Worm (Caenorhabditis elegans): ENCODE results near the gene ceh-21.

Gene ceh-21

DNA sequence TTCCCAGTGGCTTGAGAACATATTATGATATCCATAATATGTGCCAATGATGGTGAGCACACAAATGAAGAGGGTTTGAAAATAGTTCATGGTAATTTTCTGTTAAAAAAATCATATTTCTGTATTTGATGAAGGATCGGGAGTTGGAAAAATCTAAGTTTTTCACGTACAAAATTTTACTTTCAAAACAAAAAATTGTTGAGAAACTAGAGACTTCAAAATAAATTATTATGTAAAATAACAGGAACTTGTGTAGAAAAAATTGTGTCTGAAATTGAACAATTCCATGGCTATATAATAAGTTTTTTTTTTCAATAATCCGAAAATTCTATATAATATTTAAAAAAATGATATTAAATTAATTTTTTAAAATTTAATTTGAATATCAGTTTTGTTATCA is 31.3 kb downstream of the ceh-21 start, which contains the start of gene C14E2.4:
Gene C14E2.4 (minus strand): TSS at position 101 of the 400 bp plus-strand sequence.
- TF ChIP-seq mdl-1 (tag; optimal IDR thresholded peaks at IDR 0.05) (no peak), egl-27 (tag; optimal IDR thresholded peaks at IDR 0.05) (no peak), fos-1 (tag; optimal IDR thresholded peaks at IDR 0.05) (no peak), F13H6.1 (tag; optimal IDR thresholded peaks at IDR 0.05) (no peak), unc-55 (GFP tag; optimal IDR thresholded peaks at IDR 0.05) (no peak), skn-1 (tag; optimal IDR thresholded peaks at IDR 0.05) (no peak), nhr-6 (tag; optimal IDR thresholded peaks at IDR 0.05) (no peak), R02D3.7 (tag; optimal IDR thresholded peaks at IDR 0.05) (no peak), nhr-23 (tag; optimal IDR thresholded peaks at IDR 0.05) (no peak), nhr-10 (tag; optimal IDR thresholded peaks at IDR 0.05) (no peak)

- no peak for TF ChIP-seq mbf-1 (tag; optimal IDR thresholded peaks at IDR 0.05)
- TF ChIP-seq lsy-2 (tag; optimal IDR thresholded peaks at IDR 0.05), result no peak
- TF ChIP-seq nhr-21 (tag; optimal IDR thresholded peaks at IDR 0.05), result no peak
- no peak for TF ChIP-seq peb-1 (tag; optimal IDR thresholded peaks at IDR 0.05)
- no peak for TF ChIP-seq skn-1 (tag; optimal IDR thresholded peaks at IDR 0.05)
- no peak for TF ChIP-seq Y55F3AM.14 (GFP tag; optimal IDR thresholded peaks at IDR 0.05)
- no peak for TF ChIP-seq nhr-77 (tag; optimal IDR thresholded peaks at IDR 0.05)
- TF ChIP-seq ztf-11 (tag; optimal IDR thresholded peaks at IDR 0.05), result no peak
- no peak for TF ChIP-seq dmd-4 (tag; optimal IDR thresholded peaks at IDR 0.05)
- TF ChIP-seq fos-1 (tag; optimal IDR thresholded peaks at IDR 0.05), result no peak
- TF ChIP-seq sma-3 (GFP tag; optimal IDR thresholded peaks at IDR 0.05), result no peak
These were observed 36.4 kb downstream of the ceh-21 start, which contains the start of gene C14E2.7 for ce11 chrX:1816106-1816505. C14E2.7 (plus strand) TSS chrX:1816406.

ce11 chrX:1811436-1811835 is 41.1 kb downstream of the ceh-21 start, which contains the start of gene C14E2.3:
C14E2.3 (minus strand) TSS chrX:1811536.
- TF ChIP-seq elt-1 (tag; optimal IDR thresholded peaks at IDR 0.05), result no peak
- no peak for TF ChIP-seq peb-1 (tag; optimal IDR thresholded peaks at IDR 0.05)
- TF ChIP-seq nhr-237 (tag; optimal IDR thresholded peaks at IDR 0.05), result no peak
- TF ChIP-seq nhr-6 (tag; optimal IDR thresholded peaks at IDR 0.05), result no peak
- no peak for TF ChIP-seq nhr-129 (tag; optimal IDR thresholded peaks at IDR 0.05)
- no peak for TF ChIP-seq lsy-2 (tag; optimal IDR thresholded peaks at IDR 0.05)
- no peak for TF ChIP-seq alr-1 (tag; optimal IDR thresholded peaks at IDR 0.05)

ce11 chrX:1800980-1801506 is 51.5 kb downstream of the ceh-21 start, which contains the start of gene C14E2.11:
C14E2.11 (plus strand) TSS chrX:1801456.
- TF ChIP-seq gmeb-1 (tag; optimal IDR thresholded peaks at IDR 0.05), result no peak
